Fruit fly (Drosophila melanogaster) whole organism, larva: Measurements from ENCODE around the gene Dpp10.

Source experiments
- noc ChIP-seq: fragments of 200-800 bp; sonication (Bioruptor generic); optimal IDR thresholded peaks from 3 replicates; lab custom pipeline; 2019; ENCODE audit warnings: missing biosample characterization, mild to moderate bottlenecking, missing genetic modification characterization, moderate library complexity

Dpp10 gene

DNA sequence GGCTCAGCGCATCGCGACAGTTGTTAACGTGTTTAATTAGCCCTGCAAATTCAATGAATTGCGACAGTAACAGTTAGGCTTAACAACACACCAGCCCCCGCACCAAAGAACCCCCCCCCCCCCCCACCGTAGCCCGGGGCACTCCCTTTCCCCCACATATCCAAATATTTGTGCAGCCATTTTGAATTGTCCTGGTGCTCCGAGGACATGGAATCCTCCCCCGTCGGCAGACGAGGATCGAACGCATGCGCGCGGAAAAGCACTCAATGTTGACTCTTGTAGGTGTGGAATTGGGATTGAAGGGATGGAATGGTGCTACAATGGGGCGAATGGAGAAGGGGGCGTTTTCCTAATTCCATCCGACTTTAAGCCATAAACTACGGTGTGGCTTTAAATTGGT lies 52.9 kb downstream of the Dpp10 start:
- TF ChIP-seq noc (tag; lab: Kevin White, UChicago) = no peak

DNA sequence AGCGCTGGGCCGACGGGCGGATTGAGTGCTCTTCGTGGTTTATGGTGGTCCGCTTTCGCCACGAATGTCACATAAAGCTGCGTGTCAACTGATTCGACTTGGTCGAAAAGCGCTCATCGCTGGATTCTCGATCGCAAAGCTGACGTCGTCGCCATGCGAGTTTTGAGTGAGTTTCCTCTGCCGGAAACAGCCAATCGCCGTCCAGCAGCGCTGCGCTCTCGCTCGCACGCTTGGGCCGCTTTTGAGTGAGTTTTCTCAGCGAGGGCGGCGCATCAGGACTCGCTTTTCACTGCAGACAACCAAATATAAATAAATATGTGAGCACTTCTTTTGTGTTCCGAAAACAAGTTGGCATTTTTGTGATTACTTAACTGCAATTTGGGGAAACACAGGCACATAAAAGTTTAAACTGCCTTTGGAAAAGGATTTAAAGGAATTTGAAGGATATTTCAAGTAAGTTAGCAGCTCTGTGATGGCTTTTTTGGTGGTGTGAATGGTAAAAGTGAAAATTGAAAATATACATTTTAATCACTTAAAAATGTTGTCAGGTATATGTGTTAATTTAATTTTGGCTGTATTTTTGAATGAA lies 53.9 kb downstream of the Dpp10 start, which contains the start of gene eya:
Gene eya, minus strand, starts transcription at position 94 of the 589 bp plus-strand sequence.
- no peak for TF ChIP-seq noc (tag; lab: Kevin White, UChicago)

DNA sequence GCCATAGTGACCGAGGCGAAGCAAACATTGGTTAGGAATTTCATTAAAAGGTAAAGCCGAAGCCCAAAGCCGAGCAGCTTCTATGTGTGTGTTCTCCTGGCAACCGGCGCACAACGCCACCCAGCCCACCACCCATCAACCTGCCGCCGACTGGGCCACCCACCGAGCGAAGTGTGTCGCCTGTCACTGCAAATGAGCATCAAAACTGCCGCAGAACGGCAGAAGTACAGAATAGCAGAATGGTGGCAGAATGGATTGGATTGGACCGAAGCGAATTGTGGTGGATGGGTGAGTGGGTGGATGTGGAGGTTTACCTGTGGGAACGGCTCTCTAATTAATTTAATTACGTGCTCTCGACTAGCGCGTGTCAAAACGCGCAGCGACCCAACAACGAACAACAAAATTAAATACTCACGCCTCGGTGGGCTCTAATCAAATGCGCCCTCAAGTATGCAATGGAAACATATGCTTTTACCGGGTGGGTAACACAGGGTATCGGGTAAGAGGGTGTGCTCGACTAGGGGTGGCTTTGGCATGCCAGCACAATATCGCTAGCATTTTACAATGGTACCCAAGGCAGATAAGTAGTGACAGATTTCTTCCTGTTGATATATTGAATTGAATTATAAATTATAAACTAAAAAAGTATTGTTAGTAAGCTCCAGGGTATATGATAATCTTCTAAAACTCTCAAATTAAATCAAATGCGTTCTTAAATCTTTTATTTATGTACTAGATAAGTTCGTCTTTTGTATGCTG lies 61.1 kb downstream of the Dpp10 start:
- TF ChIP-seq noc (tag; lab: Kevin White, UChicago) = no peak

DNA sequence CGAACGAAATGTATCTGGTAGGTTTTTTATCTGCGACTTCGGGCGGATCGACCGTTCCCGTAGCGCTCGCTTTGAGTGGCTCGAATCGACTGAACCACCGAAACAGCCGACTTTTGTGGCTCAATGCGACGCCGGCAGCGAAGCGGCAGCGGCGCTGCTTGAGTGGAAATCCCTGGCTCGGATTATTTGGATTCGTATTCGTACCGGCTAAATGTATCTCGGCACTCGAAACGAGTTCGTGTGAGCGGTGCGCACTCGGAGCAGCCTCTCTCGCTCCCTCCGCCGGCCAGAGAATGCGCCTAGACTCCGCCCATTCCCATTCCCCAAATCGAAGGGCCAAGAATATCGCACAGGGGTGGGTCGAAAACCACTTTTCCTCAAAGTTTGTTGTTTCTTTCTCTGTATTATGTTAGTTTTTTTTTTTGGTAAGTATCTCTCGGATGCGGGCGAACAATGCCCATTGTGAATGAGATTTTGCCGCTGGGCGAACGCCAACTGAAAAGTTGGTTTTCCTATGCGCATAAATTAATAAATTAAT lies 64.8 kb downstream of the Dpp10 start:
- TF ChIP-seq noc (tag; lab: Kevin White, UChicago) = no peak

DNA sequence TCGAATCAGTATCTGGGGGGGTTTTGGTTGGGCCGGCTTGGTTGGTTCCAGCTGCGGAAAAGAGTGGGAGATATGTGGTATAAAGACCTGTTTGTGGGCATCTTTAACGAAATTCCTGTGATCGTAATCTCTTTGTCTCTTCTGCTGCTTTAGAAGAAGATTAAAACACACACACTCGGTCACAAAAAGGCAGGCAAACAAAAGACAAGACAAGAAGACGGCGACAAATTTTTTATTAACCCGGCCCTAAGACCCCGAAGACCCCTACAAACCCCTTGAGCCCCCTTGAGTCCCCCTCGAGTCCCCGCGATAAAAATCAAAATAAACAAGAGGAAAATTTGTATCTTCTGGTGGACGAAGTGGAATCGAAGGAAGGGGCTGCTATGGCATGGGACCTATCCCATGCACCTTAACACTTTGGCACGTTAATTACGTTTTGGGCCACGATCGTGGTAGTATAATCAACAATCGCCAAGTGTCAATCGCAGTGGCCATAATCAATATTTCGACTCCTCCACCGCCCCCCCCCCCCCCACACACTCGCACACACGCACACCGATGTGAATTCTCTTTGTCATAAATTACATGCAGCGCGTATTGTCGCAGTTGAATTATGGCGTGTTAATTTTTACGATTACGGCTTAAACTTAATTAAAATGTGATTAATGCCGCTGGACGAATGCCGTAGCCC lies 66.6 kb downstream of the Dpp10 start:
- TF ChIP-seq noc (tag; lab: Kevin White, UChicago) = no peak

DNA sequence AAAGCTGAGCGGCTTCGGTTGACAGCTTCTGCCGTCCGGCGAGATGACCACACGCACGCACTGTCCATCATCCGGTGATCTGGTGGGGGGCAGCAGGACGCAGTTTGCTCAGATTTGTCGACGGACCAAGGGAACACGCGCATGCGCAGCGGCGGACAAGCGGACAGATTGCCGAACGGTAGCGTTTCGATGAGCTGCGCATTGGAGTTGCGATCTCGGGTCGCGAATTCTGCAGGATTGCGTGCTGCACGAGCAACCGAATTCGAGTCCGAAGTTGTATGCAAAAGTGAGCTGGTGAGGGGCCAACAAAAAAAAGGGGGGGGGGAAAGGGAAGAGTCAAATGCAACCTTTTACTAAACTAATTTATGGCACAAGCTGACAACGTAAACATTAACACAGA lies 67.1 kb downstream of the Dpp10 start:
- no peak for TF ChIP-seq noc (tag; lab: Kevin White, UChicago)

DNA sequence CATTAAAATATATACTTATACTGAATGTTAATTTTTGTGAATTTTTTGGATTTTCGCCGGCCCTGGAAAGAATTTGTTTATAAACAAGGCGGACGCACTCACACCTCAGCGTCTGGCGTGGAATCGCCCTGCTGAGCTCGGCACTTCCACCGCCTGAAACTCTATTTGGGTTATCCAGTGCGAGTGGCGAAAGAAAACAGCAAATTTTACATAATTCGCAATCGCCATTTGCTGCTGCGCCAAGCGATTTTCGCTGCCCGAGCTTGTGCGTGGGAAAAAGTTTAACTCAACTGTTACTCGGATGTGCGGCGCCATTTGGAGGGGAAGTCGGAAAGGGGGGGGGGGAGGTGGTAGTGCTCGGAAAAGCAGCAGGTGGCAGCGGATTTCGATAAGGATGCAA lies 67.9 kb downstream of the Dpp10 start:
- no peak for TF ChIP-seq noc (tag; lab: Kevin White, UChicago)

DNA sequence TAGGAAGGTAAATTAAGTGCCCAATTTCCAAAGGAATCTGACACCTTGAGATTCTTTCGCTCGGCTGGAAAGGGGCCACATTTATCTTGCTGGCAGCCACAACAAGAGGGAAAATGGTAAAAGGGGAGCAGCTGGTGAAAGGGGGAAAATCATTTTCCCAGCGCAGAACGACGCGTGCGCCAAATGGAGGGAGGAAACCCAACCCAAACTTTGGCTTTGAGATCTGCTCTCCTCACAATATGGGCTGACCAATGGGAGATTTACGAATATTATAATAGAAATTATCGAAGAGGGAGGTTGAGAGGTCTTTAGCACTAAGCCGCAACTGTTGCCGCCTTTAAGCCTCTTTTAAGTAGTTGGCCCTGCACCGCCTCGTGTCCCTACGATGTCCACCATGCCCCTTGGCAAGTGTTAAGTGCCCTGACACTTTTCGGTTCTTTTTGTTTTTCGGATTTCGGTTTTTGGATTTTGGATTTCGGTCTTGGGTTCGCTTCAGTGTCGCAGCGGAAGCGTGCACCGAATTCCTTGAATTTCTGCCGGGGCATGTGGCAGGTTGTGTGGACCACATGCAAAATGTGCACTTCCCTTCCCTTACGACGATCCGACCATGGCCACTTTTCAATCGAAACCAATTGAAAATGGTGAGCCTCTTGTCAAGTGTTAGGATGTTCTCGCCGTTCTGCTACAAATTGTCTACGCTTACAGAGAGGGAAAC lies 68.7 kb downstream of the Dpp10 start:
- no peak for TF ChIP-seq noc (tag; lab: Kevin White, UChicago)

DNA sequence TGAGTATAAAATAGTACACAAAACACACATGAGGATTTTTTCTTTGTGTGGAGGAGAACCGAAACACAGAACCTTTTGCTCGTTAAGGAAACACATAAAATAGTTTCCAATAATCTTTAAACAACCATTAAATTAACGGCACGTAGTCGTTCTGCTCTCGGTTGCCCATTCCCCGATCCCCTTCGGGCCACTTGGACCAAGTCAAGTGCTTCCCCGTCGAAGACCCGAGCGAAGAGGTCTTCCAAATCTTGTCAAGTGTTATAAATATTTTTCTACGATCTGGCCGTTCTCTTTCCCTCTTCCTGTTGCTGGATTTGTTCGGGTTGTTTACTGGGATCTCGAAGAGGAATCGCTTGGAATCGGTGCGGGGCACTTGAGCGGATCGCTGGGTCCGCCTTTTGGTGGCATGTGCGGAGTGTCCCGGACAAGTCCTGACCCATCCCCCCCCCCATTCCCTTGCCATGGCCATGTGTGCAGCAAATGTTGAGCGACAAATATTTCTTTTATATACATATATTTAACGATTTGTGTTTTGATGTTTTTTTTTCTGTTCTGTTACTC lies 69.8 kb downstream of the Dpp10 start:
- no peak for TF ChIP-seq noc (tag; lab: Kevin White, UChicago)

DNA sequence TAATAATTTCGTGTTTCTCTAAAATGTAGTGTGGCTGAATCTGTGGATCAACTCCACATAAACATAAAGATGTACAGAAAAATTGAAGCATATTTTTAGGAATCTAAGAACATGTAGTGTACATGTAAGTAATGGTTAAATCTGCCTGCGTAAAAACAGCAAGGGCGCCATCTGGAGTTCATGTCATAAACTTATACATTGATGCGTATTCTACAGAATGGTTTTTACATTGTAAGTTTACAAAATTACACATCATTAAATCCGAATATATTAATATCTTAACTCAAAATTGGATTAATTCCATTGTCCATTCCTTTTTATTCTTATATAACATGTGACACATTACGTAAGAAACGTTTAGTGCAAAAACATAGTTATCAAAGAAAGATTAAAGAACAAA lies 73.9 kb downstream of the Dpp10 start:
- TF ChIP-seq noc (tag; lab: Kevin White, UChicago) = no peak
